Worm (Caenorhabditis elegans) whole organism, L3 larva: ENCODE measurements around the gene cdc-14.

ENCODE experiments used
- R02D3.7 ChIP-seq: fragments of 150-350 bp; optimal IDR thresholded peaks from 2 replicates; lab custom pipeline; 2014; ENCODE audit warnings: missing biosample characterization, missing genetic modification characterization
- ama-1 ChIP-seq: fragments of 150-350 bp; optimal IDR thresholded peaks from 2 replicates; lab custom pipeline; 2018
- egl-27 ChIP-seq: sonication (generic microtip); optimal IDR thresholded peaks from 4 replicates; lab custom pipeline; 2017; ENCODE audit warnings: missing biosample characterization, missing genetic modification reagents, missing genetic modification characterization
- fkh-2 ChIP-seq: fragments of 150-350 bp; optimal IDR thresholded peaks from 2 replicates; lab custom pipeline; 2014; ENCODE audit warnings: missing biosample characterization, missing genetic modification reagents, missing genetic modification characterization
- fos-1 ChIP-seq: fragments of 150-350 bp; optimal IDR thresholded peaks from 2 replicates; lab custom pipeline; 2014; ENCODE audit warnings: missing biosample characterization, missing genetic modification characterization
- lin-15B ChIP-seq: fragments of 150-350 bp; optimal IDR thresholded peaks from 2 replicates; lab custom pipeline; 2014; ENCODE audit warnings: missing biosample characterization, missing genetic modification characterization
- lin-39 ChIP-seq: fragments of 150-350 bp; optimal IDR thresholded peaks from 2 replicates; lab custom pipeline; 2018; ENCODE audit warnings: missing biosample characterization, missing genetic modification reagents, missing genetic modification characterization
- nhr-11 ChIP-seq: fragments of 150-350 bp; optimal IDR thresholded peaks from 2 replicates; lab custom pipeline; 2014; ENCODE audit warnings: missing biosample characterization, missing genetic modification characterization
- unc-62 ChIP-seq: fragments of 150-350 bp; sonication (generic microtip); optimal IDR thresholded peaks from 4 replicates; lab custom pipeline; 2014; ENCODE audit warnings: missing biosample characterization, missing genetic modification reagents, missing genetic modification characterization
- ztf-4 ChIP-seq: fragments of 150-350 bp; optimal IDR thresholded peaks from 2 replicates; lab custom pipeline; 2014; ENCODE audit warnings: missing biosample characterization, missing genetic modification characterization

DNA sequence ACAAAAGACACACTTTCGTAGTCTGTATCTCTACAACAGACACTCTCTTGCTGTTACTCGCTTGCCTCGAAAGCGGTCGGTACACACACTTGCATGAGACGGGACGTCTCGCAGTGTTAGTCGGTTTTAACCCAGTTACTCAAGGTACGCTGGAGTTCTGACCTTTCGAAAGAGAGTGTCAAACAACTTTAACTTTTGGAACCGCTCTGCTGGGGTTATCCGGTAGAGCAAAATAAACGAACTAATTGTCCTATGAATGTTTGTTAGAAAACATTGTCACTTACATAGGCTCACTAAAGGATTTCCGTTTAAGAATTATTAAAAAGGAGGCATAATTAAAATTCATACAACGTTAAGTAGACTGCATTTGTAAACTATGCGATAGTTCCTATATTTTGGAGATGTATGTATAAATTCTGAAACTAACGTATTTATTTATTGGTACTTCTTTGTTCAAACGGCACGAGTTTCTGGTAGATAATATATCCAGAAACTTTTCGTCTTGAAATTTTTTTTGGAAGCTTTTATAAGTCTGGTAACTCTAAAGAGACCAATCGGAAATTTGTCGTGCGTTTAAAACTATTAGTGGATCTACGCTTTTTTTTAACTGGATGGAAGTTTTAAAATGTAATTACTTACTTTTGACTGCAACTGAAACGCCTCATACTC, 49.6 kb downstream of the cdc-14 start:
- TF ChIP-seq egl-27 (tag; lab: Kevin White, UChicago) (peak; percentile 71), nhr-11 (tag; lab: Kevin White, UChicago) (peak; percentile 95), lin-15B (tag; lab: Kevin White, UChicago) (peak; percentile 85), ama-1 (peak; percentile 100), R02D3.7 (peak; percentile 90), lin-39 (tag; lab: Kevin White, UChicago) (peak; percentile 97), fkh-2 (tag; lab: Kevin White, UChicago) (peak; percentile 95), ztf-4 (peak; percentile 91), unc-62 (GFP tag; lab: Kevin White, UChicago) (peak; percentile 81), fos-1 (tag; lab: Kevin White, UChicago) (peak; percentile 90)
